Fruit fly (Drosophila melanogaster) whole organism, wandering third instar larva: Measurements from ENCODE around the gene mgr.

Source experiments
- Dif ChIP-seq: fragments of 200-275, 200-300 bp; sonication (Bioruptor generic); optimal IDR thresholded peaks from 2 replicates; lab custom pipeline; 2018; ENCODE audit warnings: missing biosample characterization, missing genetic modification characterization; ENCODE audit not compliant: partially characterized antibody
- br ChIP-seq: fragments of 200-800 bp; sonication (Bioruptor generic); optimal IDR thresholded peaks from 2 replicates; lab custom pipeline; 2016; ENCODE audit warnings: missing biosample characterization, missing genetic modification characterization

DNA sequence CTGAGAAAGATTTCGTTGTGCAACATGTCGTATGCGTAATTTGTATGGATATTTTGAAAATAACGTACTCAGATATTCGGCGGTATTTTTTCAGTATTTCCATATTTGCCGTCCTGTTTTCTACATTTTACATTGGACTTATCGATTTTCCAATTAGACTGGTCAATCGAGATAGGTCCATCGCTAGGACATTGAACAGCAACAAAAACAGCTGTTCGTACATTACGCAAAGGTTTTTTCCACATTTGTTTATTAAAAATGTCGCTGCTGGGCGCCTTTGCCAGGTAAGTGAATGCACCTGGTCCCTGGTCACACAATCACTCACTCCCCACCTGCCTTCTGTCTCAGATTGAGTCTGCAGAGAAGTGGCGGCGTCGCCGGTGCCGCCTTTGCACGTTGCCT is 1.9 kb downstream of the mgr start, which contains the start of gene mRpL40:
- no peak for TF ChIP-seq Dif (GFP tag; lab: Kevin White, UChicago)
- TF ChIP-seq br: no peak
